Worm (Caenorhabditis elegans): Measurements from ENCODE around the gene T04F8.3.

The T04F8.3 gene

DNA sequence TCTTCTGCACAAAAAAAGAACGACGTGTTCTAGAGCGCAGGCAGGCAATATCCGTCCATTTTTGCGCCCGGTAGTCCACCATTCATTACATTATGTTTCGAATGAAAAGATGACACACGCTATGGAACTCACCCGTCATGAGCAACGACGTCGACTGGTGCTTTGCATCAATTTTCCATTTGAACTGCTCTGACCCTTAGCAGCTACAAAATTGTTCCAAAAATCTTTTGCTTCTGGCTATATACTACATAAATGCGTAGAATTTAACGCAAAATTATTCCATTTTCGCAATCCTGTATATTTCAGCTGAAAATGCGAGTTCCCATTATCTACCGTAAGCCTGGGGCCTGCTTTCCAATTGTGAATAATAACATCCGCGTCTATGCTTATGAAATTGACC, at the start of gene T04F8.3:
T04F8.3 (plus strand) TSS at position 301 of the 400 bp plus-strand sequence.
- TF ChIP-seq ztf-11 (tag; optimal IDR thresholded peaks at IDR 0.05) (no peak), zip-8 (tag; optimal IDR thresholded peaks at IDR 0.05) (no peak), elt-1 (tag; optimal IDR thresholded peaks at IDR 0.05; ENCODE audit: borderline replicate concordance, insufficient read depth) (no peak), ham-2 (GFP tag; optimal IDR thresholded peaks at IDR 0.05) (no peak), ceh-43 (GFP tag; optimal IDR thresholded peaks at IDR 0.05) (no peak), nhr-237 (tag; optimal IDR thresholded peaks at IDR 0.05) (no peak), lin-32 (GFP tag; optimal IDR thresholded peaks at IDR 0.05) (no peak), nhr-28 (tag; optimal IDR thresholded peaks at IDR 0.05) (no peak), nhr-76 (tag; optimal IDR thresholded peaks at IDR 0.05) (no peak), ceh-39 (tag; optimal IDR thresholded peaks at IDR 0.05) (no peak), sptf-1 (tag; optimal IDR thresholded peaks at IDR 0.05) (no peak), ceh-83 (GFP tag; optimal IDR thresholded peaks at IDR 0.05) (no peak), mab-5 (tag; optimal IDR thresholded peaks at IDR 0.05) (no peak), drap-1 (GFP tag; optimal IDR thresholded peaks at IDR 0.05) (no peak), ces-1 (GFP tag; optimal IDR thresholded peaks at IDR 0.05) (no peak)

DNA sequence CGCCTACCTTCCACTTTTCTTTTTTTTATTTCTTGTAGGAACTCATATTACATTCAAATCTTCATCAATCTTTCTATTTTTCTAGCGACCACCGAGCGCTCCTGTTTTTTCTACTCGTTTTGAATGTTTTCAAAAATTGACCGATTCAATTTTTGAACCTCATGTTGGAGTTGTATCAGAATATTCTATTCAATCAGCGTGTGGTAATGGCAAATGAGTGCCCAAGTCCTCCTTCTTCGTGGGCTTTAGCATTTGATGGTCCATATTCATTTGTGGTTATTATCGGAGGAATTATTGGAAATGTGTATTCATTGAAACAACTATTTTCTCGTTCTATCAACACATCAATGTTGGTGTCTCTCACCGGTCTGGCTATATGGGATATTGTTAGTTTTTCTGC, 41.0 kb upstream of the T04F8.3 start, which contains the start of gene F52D10.4:
F52D10.4 (plus strand) TSS at position 84 of the 400 bp plus-strand sequence.
- TF ChIP-seq drap-1 (GFP tag; optimal IDR thresholded peaks at IDR 0.05) (no peak), pha-4 (tag; optimal IDR thresholded peaks at IDR 0.05) (no peak), nhr-28 (tag; optimal IDR thresholded peaks at IDR 0.05) (no peak), lsy-2 (tag; optimal IDR thresholded peaks at IDR 0.05) (no peak)

DNA sequence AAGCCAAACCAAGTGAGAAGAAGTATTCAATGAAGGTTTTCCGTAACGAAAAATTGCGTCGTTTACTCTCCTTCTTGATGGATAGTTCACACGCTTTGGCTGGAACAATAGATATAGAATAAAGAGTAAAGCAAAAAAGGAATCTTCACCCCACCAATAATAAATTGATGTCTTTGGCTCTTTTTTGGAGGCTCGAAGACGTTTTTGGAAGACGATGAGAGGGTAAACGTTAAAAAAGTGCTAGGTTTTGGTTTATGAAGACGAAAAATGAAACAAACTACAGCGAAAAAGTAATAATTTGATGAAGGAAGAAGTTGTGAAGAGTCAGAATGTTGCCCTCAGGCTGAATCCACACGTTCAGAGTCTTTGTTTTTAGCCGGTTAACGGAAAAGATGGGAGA, 36.4 kb upstream of the T04F8.3 start, which contains the start of gene sto-3:
sto-3 (minus strand) TSS at position 101 of the 400 bp plus-strand sequence.
- no peak for TF ChIP-seq unc-39 (tag; optimal IDR thresholded peaks at IDR 0.05)
- TF ChIP-seq bed-3 (GFP tag; optimal IDR thresholded peaks at IDR 0.05): no peak
- no peak for TF ChIP-seq ceh-39 (tag; optimal IDR thresholded peaks at IDR 0.05)
- TF ChIP-seq mab-5 (tag; optimal IDR thresholded peaks at IDR 0.05): no peak
- TF ChIP-seq nhr-237 (tag; optimal IDR thresholded peaks at IDR 0.05): no peak
- TF ChIP-seq zip-8 (tag; optimal IDR thresholded peaks at IDR 0.05): no peak
- TF ChIP-seq sptf-1 (tag; optimal IDR thresholded peaks at IDR 0.05): no peak
- TF ChIP-seq drap-1 (GFP tag; optimal IDR thresholded peaks at IDR 0.05): no peak
- no peak for TF ChIP-seq unc-62 (GFP tag; optimal IDR thresholded peaks at IDR 0.05)
- TF ChIP-seq ztf-11 (tag; optimal IDR thresholded peaks at IDR 0.05): no peak
- no peak for TF ChIP-seq elt-1 (tag; optimal IDR thresholded peaks at IDR 0.05; ENCODE audit: borderline replicate concordance, insufficient read depth)
- TF ChIP-seq sem-2 (GFP tag; optimal IDR thresholded peaks at IDR 0.05): no peak
- no peak for TF ChIP-seq snpc-4 (tag; optimal IDR thresholded peaks at IDR 0.05)

DNA sequence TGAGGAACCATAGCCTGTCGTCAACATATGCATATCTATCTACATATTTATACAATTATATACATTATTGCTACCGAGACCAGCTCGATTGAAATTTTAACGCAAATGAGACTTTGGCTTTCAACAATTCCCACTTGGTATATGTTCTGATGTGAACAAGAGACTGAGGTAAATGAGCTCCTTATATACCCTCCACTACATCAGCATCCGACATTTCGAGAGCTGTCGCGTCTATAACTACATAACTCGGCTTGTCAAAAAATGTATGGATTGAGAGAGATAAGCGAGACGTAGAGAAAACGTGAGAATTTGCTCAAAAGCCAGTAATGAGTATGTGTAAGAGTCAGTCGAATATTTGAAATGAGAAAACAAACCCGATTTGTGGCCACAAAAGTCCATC, 35.0 kb upstream of the T04F8.3 start:
- TF ChIP-seq mls-2 (tag; optimal IDR thresholded peaks at IDR 0.05) (no peak), M03D4.4 (tag; optimal IDR thresholded peaks at IDR 0.05) (no peak), pha-4 (tag; optimal IDR thresholded peaks at IDR 0.05) (no peak), ceh-43 (GFP tag; optimal IDR thresholded peaks at IDR 0.05) (no peak), nhr-237 (tag; optimal IDR thresholded peaks at IDR 0.05) (no peak), ham-2 (GFP tag; optimal IDR thresholded peaks at IDR 0.05) (no peak), ces-1 (GFP tag; optimal IDR thresholded peaks at IDR 0.05) (no peak), unc-62 (GFP tag; optimal IDR thresholded peaks at IDR 0.05) (no peak), nhr-12 (tag; optimal IDR thresholded peaks at IDR 0.05) (no peak), lin-13 (tag; optimal IDR thresholded peaks at IDR 0.05) (no peak), cnd-1 (tag; optimal IDR thresholded peaks at IDR 0.05) (no peak), hlh-1 (tag; optimal IDR thresholded peaks at IDR 0.05) (no peak), unc-120 (tag; optimal IDR thresholded peaks at IDR 0.05; ENCODE audit: poor library complexity, severe bottlenecking) (no peak), ceh-83 (GFP tag; optimal IDR thresholded peaks at IDR 0.05) (no peak), sptf-1 (tag; optimal IDR thresholded peaks at IDR 0.05) (no peak), nhr-28 (tag; optimal IDR thresholded peaks at IDR 0.05) (no peak), unc-39 (tag; optimal IDR thresholded peaks at IDR 0.05) (no peak), ztf-11 (tag; optimal IDR thresholded peaks at IDR 0.05) (no peak), snpc-4 (tag; optimal IDR thresholded peaks at IDR 0.05) (no peak)

DNA sequence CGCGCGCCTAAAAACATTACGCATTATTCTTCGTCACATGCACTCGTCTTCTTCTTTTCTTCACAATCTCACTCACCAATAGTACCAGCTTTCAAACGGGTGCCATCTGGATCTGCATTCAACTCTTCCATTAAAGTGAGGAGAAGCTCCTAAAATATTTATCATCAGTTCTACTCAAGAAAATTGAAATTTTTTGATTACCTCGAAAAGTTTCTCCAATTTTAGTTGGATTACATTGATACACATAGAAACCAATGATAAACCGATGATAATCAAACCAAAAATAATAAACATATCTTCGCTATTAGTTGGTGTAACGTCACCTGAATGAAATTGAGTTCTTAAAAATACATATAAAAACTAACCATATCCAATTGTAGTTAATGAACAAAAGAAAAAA, 33.8 kb upstream of the T04F8.3 start:
- TF ChIP-seq ceh-39 (tag; optimal IDR thresholded peaks at IDR 0.05): no peak
- no peak for TF ChIP-seq mls-2 (tag; optimal IDR thresholded peaks at IDR 0.05)
- TF ChIP-seq ceh-43 (GFP tag; optimal IDR thresholded peaks at IDR 0.05): no peak
- TF ChIP-seq unc-120 (tag; optimal IDR thresholded peaks at IDR 0.05; ENCODE audit: poor library complexity, severe bottlenecking): no peak
- TF ChIP-seq ztf-11 (tag; optimal IDR thresholded peaks at IDR 0.05): no peak
- TF ChIP-seq nhr-76 (tag; optimal IDR thresholded peaks at IDR 0.05): no peak
- no peak for TF ChIP-seq hlh-1 (tag; optimal IDR thresholded peaks at IDR 0.05)
- no peak for TF ChIP-seq lsy-2 (tag; optimal IDR thresholded peaks at IDR 0.05)
- TF ChIP-seq sem-2 (GFP tag; optimal IDR thresholded peaks at IDR 0.05): no peak
